Fruit fly (Drosophila melanogaster): ENCODE data around the gene Rubicon.

The Rubicon gene

dm6 chrX:8671348-8672298 lies 5.2 kb upstream of the Rubicon start (continued):
- TF ChIP-seq Sox100B (GFP tag; optimal IDR thresholded peaks at IDR 0.05) (peak; percentile 10), Opbp (GFP tag; IDR thresholded peaks at IDR 0.05; ENCODE audit: partially characterized antibody) (no peak), sna (GFP tag; IDR thresholded peaks at IDR 0.05; ENCODE audit: partially characterized antibody) (no peak), bcd (GFP tag; optimal IDR thresholded peaks at IDR 0.05) (no peak), tio (GFP tag; optimal IDR thresholded peaks at IDR 0.05) (peak; percentile 9), B-H2 (GFP tag; optimal IDR thresholded peaks at IDR 0.05) (no peak), pita (GFP tag; optimal IDR thresholded peaks at IDR 0.05) (no peak), MBD-R2 (GFP tag; IDR thresholded peaks at IDR 0.05) (no peak), ac (GFP tag; optimal IDR thresholded peaks at IDR 0.05) (no peak), CG10209 (GFP tag; optimal IDR thresholded peaks at IDR 0.05) (peak; percentile 27), lov (optimal IDR thresholded peaks at IDR 0.05) (no peak), lov (GFP tag; IDR thresholded peaks at IDR 0.05) (peak; percentile 86), sima (GFP tag; optimal IDR thresholded peaks at IDR 0.05) (no peak), B-H1 (GFP tag; IDR thresholded peaks at IDR 0.05) (no peak), CG34224 (GFP tag; IDR thresholded peaks at IDR 0.05; ENCODE audit: partially characterized antibody) (no peak), CG18619 (GFP tag; optimal IDR thresholded peaks at IDR 0.05) (no peak), Dp (GFP tag; optimal IDR thresholded peaks at IDR 0.05) (no peak), CG32767 (GFP tag; IDR thresholded peaks at IDR 0.05) (peak; percentile 43; the same call in 1 of the 2 replicates), PHDP (tag; optimal IDR thresholded peaks at IDR 0.05) (peak; percentile 4), zen (tag; optimal IDR thresholded peaks at IDR 0.05) (no peak), Med (GFP tag) (peak; percentile 84), CG18011 (GFP tag; optimal IDR thresholded peaks at IDR 0.05) (no peak), chif (GFP tag; optimal IDR thresholded peaks at IDR 0.05) (peak in 1 of 2 experiments; percentile 58), Bteb2 (GFP tag; optimal IDR thresholded peaks at IDR 0.05) (no peak), Rfx (GFP tag; IDR thresholded peaks at IDR 0.05) (0 out of 2 replicates have a peak, but pooled peaks have one; percentile 7), CG12659 (GFP tag; optimal IDR thresholded peaks at IDR 0.05) (no peak), kni (GFP tag; optimal IDR thresholded peaks at IDR 0.05) (no peak), otp (GFP tag; IDR thresholded peaks at IDR 0.05) (peak; percentile 85), CG12391 (tag; optimal IDR thresholded peaks at IDR 0.05) (peak; percentile 43), gro (GFP tag; optimal IDR thresholded peaks at IDR 0.05) (no peak), Mrtf (GFP tag; IDR thresholded peaks at IDR 0.05) (0 out of 3 replicates have a peak, but pooled peaks have one; percentile 49), dm (GFP tag; optimal IDR thresholded peaks at IDR 0.05) (no peak), dmrt11E (tag; optimal IDR thresholded peaks at IDR 0.05) (peak; percentile 82), CG17359 (tag; optimal IDR thresholded peaks at IDR 0.05) (peak; percentile 50), Hr78 (GFP tag; optimal IDR thresholded peaks at IDR 0.05) (no peak), her (GFP tag; optimal IDR thresholded peaks at IDR 0.05) (no peak), CG10543 (GFP tag; optimal IDR thresholded peaks at IDR 0.05) (no peak), CG15514 (GFP tag; optimal IDR thresholded peaks at IDR 0.05) (no peak), Sry-β (GFP tag; optimal IDR thresholded peaks at IDR 0.05) (no peak), pan (optimal IDR thresholded peaks at IDR 0.05) (peak in 1 of 2 experiments; percentile 8), pan (GFP tag; optimal IDR thresholded peaks at IDR 0.05 in 1 of 2, IDR thresholded peaks at IDR 0.05 in 1 of 2) (no peak), CG17361 (GFP tag; IDR thresholded peaks at IDR 0.05) (peak; percentile 65), nmo (GFP tag; optimal IDR thresholded peaks at IDR 0.05) (peak; percentile 44), Hand (GFP tag; optimal IDR thresholded peaks at IDR 0.05) (no peak), Hmr (GFP tag; optimal IDR thresholded peaks at IDR 0.05) (no peak), CG16813 (GFP tag; IDR thresholded peaks at IDR 0.05; ENCODE audit: partially characterized antibody) (no peak), CkIIα-i1 (GFP tag; IDR thresholded peaks at IDR 0.05) (no peak)
